Worm (Caenorhabditis elegans): ENCODE measurements around the gene srd-36.

DNA sequence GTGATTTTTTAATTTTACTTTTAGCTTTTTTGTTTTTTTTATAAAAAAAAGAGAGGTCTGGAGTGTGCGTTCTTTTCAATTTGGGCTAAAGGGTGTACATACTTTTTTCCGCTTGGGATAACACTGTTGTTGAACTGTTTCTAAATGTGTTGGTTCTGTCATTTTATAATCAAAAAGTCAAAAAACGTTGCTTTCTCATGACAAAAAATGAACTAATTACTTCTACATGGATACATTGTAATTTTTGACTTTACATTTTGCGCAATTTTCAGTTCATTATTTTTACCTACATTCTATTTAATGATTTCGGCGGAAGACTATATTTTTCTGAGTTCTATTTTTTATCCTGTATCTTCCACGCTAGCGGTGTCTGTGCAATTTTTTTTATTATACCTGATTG, 3.1 kb downstream of the srd-36 start, which contains the start of gene srd-38:
- TF ChIP-seq dao-5 (tag; optimal IDR thresholded peaks at IDR 0.05) (no peak), W03F9.2 (tag; optimal IDR thresholded peaks at IDR 0.05) (no peak)

Data from whole organism, L4/young adult.